Fruit fly (Drosophila melanogaster): Measurements from ENCODE around the gene Mp.

Mp gene

dm6 chr3L:6979387-6980249 lies 19.0 kb upstream of the Mp start, which contains the start of gene Galphai (continued):
- TF ChIP-seq CG15514 (GFP tag; optimal IDR thresholded peaks at IDR 0.05) (peak; percentile 92), YL-1 (GFP tag; optimal IDR thresholded peaks at IDR 0.05) (peak; percentile 81), sens (GFP tag) (peak; percentile 80), HmgD (GFP tag; optimal IDR thresholded peaks at IDR 0.05) (peak; percentile 92), CG15073 (GFP tag; optimal IDR thresholded peaks at IDR 0.05) (no peak), Mad (GFP tag; optimal IDR thresholded peaks at IDR 0.05) (peak; percentile 59), CG3407 (GFP tag; optimal IDR thresholded peaks at IDR 0.05) (no peak), Sin3A (optimal IDR thresholded peaks at IDR 0.05) (peak; percentile 88), Oli (tag; optimal IDR thresholded peaks at IDR 0.05) (no peak), Sry-δ (GFP tag; optimal IDR thresholded peaks at IDR 0.05) (peak; percentile 78), CG17802 (tag; optimal IDR thresholded peaks at IDR 0.05) (no peak), CG4854 (GFP tag; optimal IDR thresholded peaks at IDR 0.05) (no peak), jing (GFP tag; optimal IDR thresholded peaks at IDR 0.05) (no peak), Abd-B (GFP tag; optimal IDR thresholded peaks at IDR 0.05) (peak; percentile 58)

dm6 chr3L:6980553-6980952 lies 18.1 kb upstream of the Mp start:
- TF ChIP-seq CG7839 (tag; optimal IDR thresholded peaks at IDR 0.05) (peak; percentile 4), tio (GFP tag; optimal IDR thresholded peaks at IDR 0.05) (no peak), mam (GFP tag; optimal IDR thresholded peaks at IDR 0.05) (no peak), wdn (GFP tag; IDR thresholded peaks at IDR 0.05) (no peak), jing (GFP tag; optimal IDR thresholded peaks at IDR 0.05) (no peak), shn (GFP tag; optimal IDR thresholded peaks at IDR 0.05) (no peak), Antp (GFP tag; optimal IDR thresholded peaks at IDR 0.05) (no peak), CG2889 (GFP tag; IDR thresholded peaks at IDR 0.05) (no peak), CG18619 (GFP tag; optimal IDR thresholded peaks at IDR 0.05) (no peak), MTF-1 (GFP tag; optimal IDR thresholded peaks at IDR 0.05; ENCODE audit: borderline replicate concordance) (no peak), CG16779 (GFP tag; IDR thresholded peaks at IDR 0.05) (no peak), lola (GFP tag; optimal IDR thresholded peaks at IDR 0.05) (peak in 1 of 3 experiments; percentile 14), kni (GFP tag; optimal IDR thresholded peaks at IDR 0.05) (no peak), Dfd (GFP tag; optimal IDR thresholded peaks at IDR 0.05) (no peak), ci (GFP tag; IDR thresholded peaks at IDR 0.05) (no peak), CG2712 (tag; optimal IDR thresholded peaks at IDR 0.05) (peak; percentile 51), pan (optimal IDR thresholded peaks at IDR 0.05) (no peak), pan (GFP tag; optimal IDR thresholded peaks at IDR 0.05 in 1 of 2, IDR thresholded peaks at IDR 0.05 in 1 of 2) (no peak), pfk (GFP tag; optimal IDR thresholded peaks at IDR 0.05) (no peak), nmo (GFP tag; optimal IDR thresholded peaks at IDR 0.05) (peak; percentile 3), CG2678 (tag; optimal IDR thresholded peaks at IDR 0.05) (peak; percentile 10), CG11504 (tag; optimal IDR thresholded peaks at IDR 0.05) (peak; percentile 33), CG17361 (GFP tag; IDR thresholded peaks at IDR 0.05) (peak; percentile 27; the same call in 1 of the 3 replicates), Dref (GFP tag; IDR thresholded peaks at IDR 0.05) (no peak), Ssrp (tag; optimal IDR thresholded peaks at IDR 0.05) (peak; percentile 13), Rfx (GFP tag; IDR thresholded peaks at IDR 0.05) (no peak), E2f2 (GFP tag; IDR thresholded peaks at IDR 0.05) (no peak), BEAF-32 (GFP tag; optimal IDR thresholded peaks at IDR 0.05) (no peak), CG2129 (GFP tag; IDR thresholded peaks at IDR 0.05; ENCODE audit: partially characterized antibody) (no peak), CG32767 (GFP tag; IDR thresholded peaks at IDR 0.05) (no peak), dimm (GFP tag; IDR thresholded peaks at IDR 0.05) (no peak), Adf1 (GFP tag; IDR thresholded peaks at IDR 0.05) (no peak), cas (GFP tag; IDR thresholded peaks at IDR 0.05) (no peak), HHEX (GFP tag; optimal IDR thresholded peaks at IDR 0.05) (no peak), CG11723 (GFP tag; optimal IDR thresholded peaks at IDR 0.05) (no peak), gt (GFP tag; IDR thresholded peaks at IDR 0.05) (no peak)
